Fruit fly (Drosophila melanogaster) whole organism, embryonic: ENCODE results near the gene Arfip.

Experiments used
- Asciz ChIP-seq: fragments of 200-800 bp; sonication (Bioruptor generic); optimal IDR thresholded peaks from 2 replicates; lab custom pipeline; 2017; ENCODE audit warnings: missing biosample characterization, mild to moderate bottlenecking, missing genetic modification characterization, missing genetic modification reagents
- BtbVII ChIP-seq: fragments of 200-800 bp; sonication (Bioruptor generic); optimal IDR thresholded peaks from 3 replicates; lab custom pipeline; 2017; ENCODE audit warnings: missing biosample characterization, mild to moderate bottlenecking, missing genetic modification characterization
- CG1024 ChIP-seq: fragments of 200-800 bp; sonication (Bioruptor generic); IDR thresholded peaks from 2 replicates; pipeline ENCODE4 v1.3.6; 2022; ENCODE audit warnings: missing biosample characterization, missing genetic modification characterization
- CG11093 ChIP-seq: fragments of 200-800 bp; sonication (Bioruptor generic); IDR thresholded peaks from 3 replicates; pipeline ENCODE4 v1.3.6; 2022; ENCODE audit warnings: missing biosample characterization, missing genetic modification characterization
- CG13287 ChIP-seq: fragments of 200-800 bp; sonication (Bioruptor generic); IDR thresholded peaks from 2 replicates; pipeline ENCODE4 v1.3.6; 2022; ENCODE audit warnings: missing biosample characterization, missing genetic modification characterization; ENCODE audit not compliant: partially characterized antibody
- CG13296 ChIP-seq: fragments of 200-800 bp; sonication (Bioruptor generic); optimal IDR thresholded peaks from 3 replicates; lab custom pipeline; 2018; ENCODE audit warnings: missing biosample characterization, mild to moderate bottlenecking, missing genetic modification characterization
- CG14014 ChIP-seq: fragments of 200-800 bp; sonication (Bioruptor generic); IDR thresholded peaks from 2 replicates; pipeline ENCODE4 v1.3.6; 2022; ENCODE audit warnings: missing biosample characterization, missing genetic modification characterization
- CG14441 ChIP-seq: fragments of 200-800 bp; sonication (Bioruptor generic); IDR thresholded peaks from 2 replicates; pipeline ENCODE4 v1.3.6; 2022; ENCODE audit warnings: missing biosample characterization, missing genetic modification characterization
- CG16779 ChIP-seq: fragments of 200-800 bp; sonication (Bioruptor generic); IDR thresholded peaks from 2 replicates; pipeline ENCODE4 v1.3.6; 2022; ENCODE audit warnings: missing biosample characterization, missing genetic modification characterization
- CG17385 ChIP-seq: fragments of 200-800 bp; sonication (Bioruptor generic); optimal IDR thresholded peaks from 3 replicates; lab custom pipeline; 2018; ENCODE audit warnings: missing biosample characterization, mild to moderate bottlenecking, missing genetic modification characterization
- CG17912 ChIP-seq: fragments of 200-800 bp; sonication (Bioruptor generic); optimal IDR thresholded peaks from 2 replicates; lab custom pipeline; 2018; ENCODE audit warnings: missing biosample characterization, mild to moderate bottlenecking, missing genetic modification characterization
- CG1792 ChIP-seq: fragments of 200-800 bp; sonication (Bioruptor generic); optimal IDR thresholded peaks from 2 replicates; lab custom pipeline; 2016; ENCODE audit warnings: missing biosample characterization, missing genetic modification characterization
- CG1832 ChIP-seq: fragments of 200-800 bp; sonication (Bioruptor generic); optimal IDR thresholded peaks from 2 replicates; lab custom pipeline; 2017; ENCODE audit warnings: missing biosample characterization, mild to moderate bottlenecking, missing genetic modification characterization, inconsistent platforms
- CG34224 ChIP-seq: fragments of 200-800 bp; sonication (Bioruptor generic); IDR thresholded peaks from 3 replicates; pipeline ENCODE4 v1.3.6; 2022; ENCODE audit warnings: missing biosample characterization, missing genetic modification characterization; ENCODE audit not compliant: partially characterized antibody
- CG3838 ChIP-seq: fragments of 200-800 bp; sonication (Bioruptor generic); optimal IDR thresholded peaks from 3 replicates; lab custom pipeline; 2016; ENCODE audit warnings: missing biosample characterization, missing genetic modification characterization
- CG42726 ChIP-seq: fragments of 200-800 bp; sonication (Bioruptor generic); IDR thresholded peaks from 2 replicates; pipeline ENCODE4 v1.3.6; 2022; ENCODE audit warnings: missing biosample characterization, missing genetic modification characterization; ENCODE audit not compliant: partially characterized antibody
- CG6254 ChIP-seq: fragments of 200-800 bp; sonication (Bioruptor generic); optimal IDR thresholded peaks from 3 replicates; lab custom pipeline; 2017; ENCODE audit warnings: mild to moderate bottlenecking, missing biosample characterization, missing genetic modification reagents, missing genetic modification characterization
- CG6683 ChIP-seq: fragments of 200-800 bp; sonication (Bioruptor generic); optimal IDR thresholded peaks from 2 replicates; lab custom pipeline; 2017; ENCODE audit warnings: missing biosample characterization, mild to moderate bottlenecking, missing genetic modification characterization, missing genetic modification reagents
- D19A ChIP-seq: fragments of 200-800 bp; optimal IDR thresholded peaks from 3 replicates; lab custom pipeline; 2019; ENCODE audit warnings: missing biosample characterization, mild to moderate bottlenecking, missing genetic modification characterization, moderate library complexity
- Dbx ChIP-seq: fragments of 200-800 bp; sonication (Bioruptor generic); IDR thresholded peaks from 3 replicates; pipeline ENCODE4 v1.3.6; 2022; ENCODE audit warnings: missing biosample characterization, missing genetic modification characterization
- Dip2 ChIP-seq: fragments of 200-800 bp; sonication (Bioruptor generic); IDR thresholded peaks from 2 replicates; pipeline ENCODE4 v1.3.6; 2022; ENCODE audit warnings: missing biosample characterization, missing genetic modification characterization
- Dp ChIP-seq: fragments of 200-800 bp; sonication (Bioruptor generic); optimal IDR thresholded peaks from 2 replicates; lab custom pipeline; 2018; ENCODE audit warnings: missing biosample characterization, mild to moderate bottlenecking, missing genetic modification characterization, moderate library complexity
- Elba2 ChIP-seq: fragments of 200-800 bp; sonication (Bioruptor generic); optimal IDR thresholded peaks from 3 replicates; lab custom pipeline; 2016; ENCODE audit warnings: missing biosample characterization, missing genetic modification characterization
- Ets97D ChIP-seq: fragments of 200-800 bp; sonication (Bioruptor generic); optimal IDR thresholded peaks from 3 replicates; lab custom pipeline; 2016; ENCODE audit warnings: missing biosample characterization, missing genetic modification characterization
- PHDP ChIP-seq: fragments of 200-800 bp; sonication (Bioruptor generic); optimal IDR thresholded peaks from 3 replicates; lab custom pipeline; 2018; ENCODE audit warnings: missing biosample characterization, mild to moderate bottlenecking, missing genetic modification characterization, moderate library complexity
- Ptx1 ChIP-seq: fragments of 200-800 bp; sonication (Bioruptor generic); IDR thresholded peaks from 2 replicates; pipeline ENCODE4 v1.3.6; 2022; ENCODE audit warnings: missing biosample characterization, missing genetic modification characterization
- Sry-β ChIP-seq: fragments of 200-800 bp; sonication (Bioruptor generic); optimal IDR thresholded peaks from 2 replicates; lab custom pipeline; 2018; ENCODE audit warnings: missing biosample characterization, mild to moderate bottlenecking, missing genetic modification characterization, moderate library complexity
- YL-1 ChIP-seq: fragments of 200-800 bp; sonication (Bioruptor generic); optimal IDR thresholded peaks from 3 replicates; lab custom pipeline; 2017; ENCODE audit warnings: missing biosample characterization, mild to moderate bottlenecking, missing genetic modification characterization
- bab2 ChIP-seq: fragments of 200-800 bp; sonication (Bioruptor generic); optimal IDR thresholded peaks from 2 replicates; lab custom pipeline; 2016; ENCODE audit warnings: missing biosample characterization, missing genetic modification characterization
- bsh ChIP-seq, 2 experiments: fragments of 200-800 bp; sonication (Bioruptor generic); optimal IDR thresholded peaks; 2 replicates each; lab custom pipeline; 2017 to 2018; ENCODE audit warnings: mild to moderate bottlenecking in 2 of 2, missing biosample characterization in 2 of 2, missing genetic modification characterization in 2 of 2, moderate library complexity in 1 of 2
- da ChIP-seq: fragments of 200-800 bp; sonication (Bioruptor generic); optimal IDR thresholded peaks from 2 replicates; lab custom pipeline; 2016; ENCODE audit warnings: missing biosample characterization, missing genetic modification characterization
- ewg ChIP-seq: fragments of 200-800 bp; sonication (Bioruptor generic); optimal IDR thresholded peaks from 3 replicates; lab custom pipeline; 2017; ENCODE audit warnings: mild to moderate bottlenecking, missing biosample characterization, missing genetic modification reagents, missing genetic modification characterization
- fru ChIP-seq: fragments of >200 bp; optimal IDR thresholded peaks from 2 replicates; lab custom pipeline; 2017
- ftz-f1 ChIP-seq: fragments of 200-800 bp; sonication (Bioruptor generic); optimal IDR thresholded peaks from 2 replicates; lab custom pipeline; 2016; ENCODE audit warnings: missing biosample characterization, missing genetic modification characterization
- fu2 ChIP-seq: fragments of 200-800 bp; sonication (Bioruptor generic); optimal IDR thresholded peaks from 2 replicates; lab custom pipeline; 2016; ENCODE audit warnings: missing biosample characterization, missing genetic modification characterization
- grau ChIP-seq: fragments of 200-800 bp; optimal IDR thresholded peaks from 3 replicates; lab custom pipeline; 2019; ENCODE audit warnings: missing biosample characterization, mild to moderate bottlenecking, missing genetic modification characterization, moderate library complexity
- jing ChIP-seq: fragments of 200-800 bp; sonication (Bioruptor generic); optimal IDR thresholded peaks from 2 replicates; lab custom pipeline; 2018; ENCODE audit warnings: missing biosample characterization, mild to moderate bottlenecking, missing genetic modification characterization
- kni ChIP-seq: fragments of 200-800 bp; sonication (Bioruptor generic); optimal IDR thresholded peaks from 3 replicates; lab custom pipeline; 2017; ENCODE audit warnings: mild to moderate bottlenecking, missing biosample characterization, missing genetic modification reagents, missing genetic modification characterization
- mam ChIP-seq: fragments of 200-800 bp; sonication (Bioruptor generic); optimal IDR thresholded peaks from 3 replicates; lab custom pipeline; 2016; ENCODE audit warnings: missing biosample characterization, missing genetic modification characterization
- phol ChIP-seq: fragments of 200-800 bp; sonication (Bioruptor generic); optimal IDR thresholded peaks from 3 replicates; lab custom pipeline; 2018; ENCODE audit warnings: missing biosample characterization, mild to moderate bottlenecking, missing genetic modification characterization, moderate library complexity
- pnt ChIP-seq: fragments of 200-800 bp; sonication (Bioruptor generic); optimal IDR thresholded peaks from 3 replicates; lab custom pipeline; 2016; ENCODE audit warnings: missing biosample characterization, missing genetic modification characterization
- pum ChIP-seq: fragments of 200-800 bp; sonication (Bioruptor generic); optimal IDR thresholded peaks from 2 replicates; lab custom pipeline; 2016; ENCODE audit warnings: missing biosample characterization, missing genetic modification characterization
- pzg ChIP-seq: fragments of 200-800 bp; sonication (Bioruptor generic); optimal IDR thresholded peaks from 3 replicates; lab custom pipeline; 2018; ENCODE audit warnings: missing biosample characterization, mild to moderate bottlenecking, missing genetic modification characterization, moderate library complexity
- sc ChIP-seq, 3 experiments: fragments of >200 bp in 2 of 3; fragments of 200-800 bp in 1 of 3; sonication (Bioruptor generic) in 1 of 3; optimal IDR thresholded peaks; 2 replicates in 2 of 3; 3 replicates in 1 of 3; lab custom pipeline; 2017; ENCODE audit warnings: mild to moderate bottlenecking in 1 of 3, missing biosample characterization in 1 of 3, missing genetic modification characterization in 1 of 3, missing genetic modification reagents in 1 of 3
- sob ChIP-seq: fragments of 200-800 bp; sonication (Bioruptor generic); IDR thresholded peaks from 2 replicates; pipeline ENCODE4 v1.3.6; 2022; ENCODE audit warnings: missing biosample characterization, missing genetic modification characterization
- ttk ChIP-seq: fragments of 200-800 bp; sonication (Bioruptor generic); IDR thresholded peaks from 2 replicates; pipeline ENCODE4 v2.1.2; 2022; ENCODE audit warnings: missing biosample characterization, missing genetic modification characterization
- wdn ChIP-seq: fragments of 200-800 bp; sonication (Bioruptor generic); IDR thresholded peaks from 2 replicates; pipeline ENCODE4 v1.3.6; 2022; ENCODE audit warnings: missing biosample characterization, missing genetic modification characterization
- zfh1 ChIP-seq: fragments of 200-800 bp; sonication (Bioruptor generic); IDR thresholded peaks from 3 replicates; pipeline ENCODE4 v1.3.6; 2022; ENCODE audit warnings: missing biosample characterization, missing genetic modification characterization

Gene Arfip

DNA sequence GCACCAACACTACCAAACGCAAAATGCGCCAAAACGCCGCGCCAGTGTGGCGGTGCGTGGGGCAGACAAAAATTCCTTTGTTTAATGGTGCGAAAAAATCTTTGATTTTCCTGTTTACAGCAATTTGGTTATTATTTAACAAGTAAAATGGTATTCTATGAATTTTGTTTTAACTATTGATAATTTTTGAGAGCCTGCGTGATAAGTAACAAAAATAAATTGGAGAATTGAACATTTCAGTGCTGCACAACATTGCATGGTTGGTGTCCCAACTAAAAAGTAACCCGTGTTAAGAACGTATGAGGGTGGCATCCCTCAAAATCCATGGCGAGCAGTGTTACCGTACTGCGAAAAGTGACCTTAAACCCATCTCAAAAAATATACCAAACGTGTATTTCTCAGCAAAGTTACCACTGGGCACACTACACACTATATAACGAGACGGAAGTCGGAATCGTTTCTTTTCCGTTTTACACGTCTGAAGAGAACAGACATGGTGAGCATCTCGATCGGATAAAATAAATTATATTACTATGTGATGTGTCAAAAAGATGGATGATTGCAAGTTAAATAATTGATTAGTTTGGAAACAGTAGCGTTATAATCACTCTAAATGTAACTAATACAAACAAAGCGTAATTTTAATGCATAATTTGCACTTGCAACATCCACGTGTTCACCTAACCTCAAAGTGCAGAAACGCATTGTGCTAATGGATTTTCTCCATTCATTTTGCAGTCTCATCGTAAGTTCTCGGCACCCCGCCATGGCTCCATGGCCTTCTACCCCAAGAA, 13.2 kb downstream of the Arfip start, which contains the start of the genes CG6693 and RpL3 (continued):
- TF ChIP-seq pnt (peak; percentile 31), CG1024 (GFP tag; lab: Robert Waterston, UW) (peak; percentile 65), CG3838 (GFP tag; lab: Kevin White, UChicago) (peak; percentile 25), zfh1 (GFP tag; lab: Robert Waterston, UW) (peak; percentile 72), Dbx (peak; percentile 89), pzg (GFP tag; lab: Kevin White, UChicago) (peak; percentile 99), CG6254 (peak; percentile 45), fu2 (GFP tag; lab: Kevin White, UChicago) (peak; percentile 37), ewg (GFP tag; lab: Kevin White, UChicago) (peak; percentile 41), CG14014 (GFP tag; lab: Robert Waterston, UW) (peak; percentile 72; the same call in 1 of the 2 replicates), pum (no peak), Dp (GFP tag; lab: Kevin White, UChicago) (peak; percentile 79), CG11093 (GFP tag; lab: Robert Waterston, UW) (no peak), sc (optimal IDR thresholded peaks at IDR 0.05; lab: Kevin White, UChicago) (no peak), sc (GFP tag; optimal IDR thresholded peaks at IDR 0.05; lab: Kevin White, UChicago) (peak; percentile 54), D19A (tag; lab: Kevin White, UChicago) (peak; percentile 68), ftz-f1 (no peak), jing (GFP tag; lab: Kevin White, UChicago) (no peak), Ets97D (GFP tag; lab: Kevin White, UChicago) (peak; percentile 98), sob (GFP tag; lab: Robert Waterston, UW) (peak; percentile 85), wdn (GFP tag; lab: Robert Waterston, UW) (peak; percentile 52; the same call in 1 of the 2 replicates), da (no peak), CG42726 (GFP tag; lab: Robert Waterston, UW) (peak; percentile 77; the same call in 1 of the 2 replicates), phol (tag; lab: Kevin White, UChicago) (peak; percentile 90), CG17385 (GFP tag; lab: Kevin White, UChicago) (peak; percentile 88), BtbVII (GFP tag; lab: Kevin White, UChicago) (peak; percentile 91), ttk (GFP tag; lab: Robert Waterston, UW) (peak; percentile 55), Sry-β (GFP tag; lab: Kevin White, UChicago) (peak; percentile 45), CG16779 (GFP tag; lab: Robert Waterston, UW) (peak; percentile 80), CG13287 (GFP tag; lab: Robert Waterston, UW) (peak; percentile 55; the same call in 1 of the 2 replicates), CG13296 (GFP tag; lab: Kevin White, UChicago) (peak; percentile 91), bab2 (peak; percentile 46), grau (peak; percentile 77), Ptx1 (GFP tag; lab: Robert Waterston, UW) (peak; percentile 43; the same call in 1 of the 2 replicates), Elba2 (GFP tag; lab: Kevin White, UChicago) (no peak), fru (lab: Kevin White, UChicago) (no peak), CG17912 (GFP tag; lab: Kevin White, UChicago) (peak; percentile 76), bsh (GFP tag; optimal IDR thresholded peaks at IDR 0.05; lab: Kevin White, UChicago) (peak; percentile 63 to 66), CG34224 (GFP tag; lab: Robert Waterston, UW) (no peak; the same call in 2 of the 3 replicates), CG14441 (GFP tag; lab: Robert Waterston, UW) (no peak), Asciz (GFP tag; lab: Kevin White, UChicago) (peak; percentile 86), YL-1 (GFP tag; lab: Kevin White, UChicago) (peak; percentile 98), PHDP (tag; lab: Kevin White, UChicago) (peak; percentile 86), mam (peak; percentile 54), Dip2 (GFP tag; lab: Robert Waterston, UW) (no peak), CG1832 (no peak), kni (GFP tag; lab: Kevin White, UChicago) (peak; percentile 49), CG6683 (GFP tag; lab: Kevin White, UChicago) (peak; percentile 65), CG1792 (GFP tag; lab: Kevin White, UChicago) (no peak)
